Worm (Caenorhabditis elegans): ENCODE measurements around the gene F35F10.1.

F35F10.1 gene

ce11 chrV:3289267-3289666, 26.8 kb upstream of the F35F10.1 start, which contains the start of gene F35F10.6:
TSS of gene F35F10.6 (minus strand) at chrV:3289367.
- TF ChIP-seq hmbx-1 (tag; optimal IDR thresholded peaks at IDR 0.05) (no peak), ama-1 (optimal IDR thresholded peaks at IDR 0.05) (no peak), tra-4 (tag; optimal IDR thresholded peaks at IDR 0.05) (no peak), pes-1 (GFP tag; IDR thresholded peaks at IDR 0.05) (no peak), B0310.2 (tag; optimal IDR thresholded peaks at IDR 0.05) (no peak), sea-1 (GFP tag; conservative IDR thresholded peaks at IDR 0.05) (no peak), hnd-1 (tag; optimal IDR thresholded peaks at IDR 0.05) (no peak), hmg-4 (GFP tag; optimal IDR thresholded peaks at IDR 0.05) (no peak), F13C5.2 (tag; optimal IDR thresholded peaks at IDR 0.05) (no peak), ceh-13 (GFP tag; optimal IDR thresholded peaks at IDR 0.05) (no peak), ceh-36 (tag; optimal IDR thresholded peaks at IDR 0.05) (no peak), tbx-11 (GFP tag; IDR thresholded peaks at IDR 0.05) (no peak), aly-1 (tag; optimal IDR thresholded peaks at IDR 0.05) (no peak), tbx-37 (GFP tag; conservative IDR thresholded peaks at IDR 0.05) (no peak), scrt-1 (GFP tag; IDR thresholded peaks at IDR 0.05) (no peak), ets-7 (tag; optimal IDR thresholded peaks at IDR 0.05) (no peak), flt-1 (GFP tag; IDR thresholded peaks at IDR 0.05) (no peak)

- TF ChIP-seq ets-7 (tag; optimal IDR thresholded peaks at IDR 0.05) (no peak), ceh-36 (tag; optimal IDR thresholded peaks at IDR 0.05) (no peak), tbx-11 (GFP tag; IDR thresholded peaks at IDR 0.05) (no peak), hmg-4 (GFP tag; optimal IDR thresholded peaks at IDR 0.05) (no peak), hnd-1 (tag; optimal IDR thresholded peaks at IDR 0.05) (no peak), ama-1 (optimal IDR thresholded peaks at IDR 0.05) (no peak), tbx-37 (GFP tag; conservative IDR thresholded peaks at IDR 0.05) (no peak), F13C5.2 (tag; optimal IDR thresholded peaks at IDR 0.05) (no peak), scrt-1 (GFP tag; IDR thresholded peaks at IDR 0.05) (no peak), tra-4 (tag; optimal IDR thresholded peaks at IDR 0.05) (no peak), B0310.2 (tag; optimal IDR thresholded peaks at IDR 0.05) (no peak), ceh-13 (GFP tag; optimal IDR thresholded peaks at IDR 0.05) (no peak), aly-1 (tag; optimal IDR thresholded peaks at IDR 0.05) (no peak), flt-1 (GFP tag; IDR thresholded peaks at IDR 0.05) (no peak), hmbx-1 (tag; optimal IDR thresholded peaks at IDR 0.05) (no peak), pes-1 (GFP tag; IDR thresholded peaks at IDR 0.05) (no peak), sea-1 (GFP tag; conservative IDR thresholded peaks at IDR 0.05) (no peak)
Measured at ce11 chrV:3295368-3295767, 20.7 kb upstream of the F35F10.1 start.

ce11 chrV:3297764-3298163, 18.3 kb upstream of the F35F10.1 start, which contains the start of gene srx-122:
TSS of gene srx-122 (minus strand) at chrV:3297864.
- TF ChIP-seq flt-1 (GFP tag; IDR thresholded peaks at IDR 0.05), result no peak
- TF ChIP-seq scrt-1 (GFP tag; IDR thresholded peaks at IDR 0.05), result no peak
- TF ChIP-seq aly-1 (tag; optimal IDR thresholded peaks at IDR 0.05), result no peak
- no peak for TF ChIP-seq hmbx-1 (tag; optimal IDR thresholded peaks at IDR 0.05)
- no peak for TF ChIP-seq ama-1 (optimal IDR thresholded peaks at IDR 0.05)
- no peak for TF ChIP-seq B0310.2 (tag; optimal IDR thresholded peaks at IDR 0.05)
- TF ChIP-seq ceh-13 (GFP tag; optimal IDR thresholded peaks at IDR 0.05), result no peak
- TF ChIP-seq sea-1 (GFP tag; conservative IDR thresholded peaks at IDR 0.05), result no peak
- no peak for TF ChIP-seq ets-7 (tag; optimal IDR thresholded peaks at IDR 0.05)
- TF ChIP-seq tra-4 (tag; optimal IDR thresholded peaks at IDR 0.05), result no peak
- no peak for TF ChIP-seq hmg-4 (GFP tag; optimal IDR thresholded peaks at IDR 0.05)
- no peak for TF ChIP-seq ceh-36 (tag; optimal IDR thresholded peaks at IDR 0.05)
- no peak for TF ChIP-seq tbx-37 (GFP tag; conservative IDR thresholded peaks at IDR 0.05)
- no peak for TF ChIP-seq tbx-11 (GFP tag; IDR thresholded peaks at IDR 0.05)
- TF ChIP-seq pes-1 (GFP tag; IDR thresholded peaks at IDR 0.05), result no peak
- TF ChIP-seq F13C5.2 (tag; optimal IDR thresholded peaks at IDR 0.05), result no peak
- no peak for TF ChIP-seq hnd-1 (tag; optimal IDR thresholded peaks at IDR 0.05)

- TF ChIP-seq sea-1 (GFP tag; conservative IDR thresholded peaks at IDR 0.05), result no peak
- no peak for TF ChIP-seq tbx-37 (GFP tag; conservative IDR thresholded peaks at IDR 0.05)
- TF ChIP-seq tbx-11 (GFP tag; IDR thresholded peaks at IDR 0.05), result no peak
- TF ChIP-seq F13C5.2 (tag; optimal IDR thresholded peaks at IDR 0.05), result no peak
- TF ChIP-seq B0310.2 (tag; optimal IDR thresholded peaks at IDR 0.05), result no peak
- no peak for TF ChIP-seq ets-7 (tag; optimal IDR thresholded peaks at IDR 0.05)
- no peak for TF ChIP-seq scrt-1 (GFP tag; IDR thresholded peaks at IDR 0.05)
- TF ChIP-seq hmg-4 (GFP tag; optimal IDR thresholded peaks at IDR 0.05), result no peak
- TF ChIP-seq ama-1 (optimal IDR thresholded peaks at IDR 0.05), result no peak
- TF ChIP-seq ceh-36 (tag; optimal IDR thresholded peaks at IDR 0.05), result no peak
- no peak for TF ChIP-seq ceh-13 (GFP tag; optimal IDR thresholded peaks at IDR 0.05)
Measured at ce11 chrV:3299437-3299836, 16.7 kb upstream of the F35F10.1 start.

ce11 chrV:3301898-3302297, 14.2 kb upstream of the F35F10.1 start, which contains the start of gene srbc-1:
TSS of gene srbc-1 (minus strand) at chrV:3301998.
- TF ChIP-seq ama-1 (optimal IDR thresholded peaks at IDR 0.05) (no peak), scrt-1 (GFP tag; IDR thresholded peaks at IDR 0.05) (no peak), flt-1 (GFP tag; IDR thresholded peaks at IDR 0.05) (no peak), tbx-37 (GFP tag; conservative IDR thresholded peaks at IDR 0.05) (no peak), tbx-11 (GFP tag; IDR thresholded peaks at IDR 0.05) (no peak), hnd-1 (tag; optimal IDR thresholded peaks at IDR 0.05) (no peak)

- no peak for TF ChIP-seq hnd-1 (tag; optimal IDR thresholded peaks at IDR 0.05)
- no peak for TF ChIP-seq hmbx-1 (tag; optimal IDR thresholded peaks at IDR 0.05)
- no peak for TF ChIP-seq flt-1 (GFP tag; IDR thresholded peaks at IDR 0.05)
- TF ChIP-seq aly-1 (tag; optimal IDR thresholded peaks at IDR 0.05), result no peak
- TF ChIP-seq hmg-4 (GFP tag; optimal IDR thresholded peaks at IDR 0.05), result no peak
- TF ChIP-seq ets-7 (tag; optimal IDR thresholded peaks at IDR 0.05), result no peak
- TF ChIP-seq pes-1 (GFP tag; IDR thresholded peaks at IDR 0.05), result no peak
- TF ChIP-seq ceh-13 (GFP tag; optimal IDR thresholded peaks at IDR 0.05), result no peak
- no peak for TF ChIP-seq B0310.2 (tag; optimal IDR thresholded peaks at IDR 0.05)
- TF ChIP-seq tbx-11 (GFP tag; IDR thresholded peaks at IDR 0.05), result no peak
- no peak for TF ChIP-seq scrt-1 (GFP tag; IDR thresholded peaks at IDR 0.05)
- TF ChIP-seq ama-1 (optimal IDR thresholded peaks at IDR 0.05), result no peak
- TF ChIP-seq sea-1 (GFP tag; conservative IDR thresholded peaks at IDR 0.05), result no peak
Measured at ce11 chrV:3308169-3308568, 7.9 kb upstream of the F35F10.1 start, which contains the start of gene srbc-3. TSS of gene srbc-3 (plus strand) at chrV:3308469.

- TF ChIP-seq hnd-1 (tag; optimal IDR thresholded peaks at IDR 0.05), result no peak
- TF ChIP-seq ceh-13 (GFP tag; optimal IDR thresholded peaks at IDR 0.05), result no peak
- TF ChIP-seq ets-7 (tag; optimal IDR thresholded peaks at IDR 0.05), result no peak
- TF ChIP-seq pes-1 (GFP tag; IDR thresholded peaks at IDR 0.05), result no peak
- no peak for TF ChIP-seq F13C5.2 (tag; optimal IDR thresholded peaks at IDR 0.05)
- no peak for TF ChIP-seq tbx-37 (GFP tag; conservative IDR thresholded peaks at IDR 0.05)
- no peak for TF ChIP-seq scrt-1 (GFP tag; IDR thresholded peaks at IDR 0.05)
Measured at ce11 chrV:3312067-3312666, 3.9 kb upstream of the F35F10.1 start, which contains the start of gene arrd-18. TSS of gene arrd-18 (minus strand) at chrV:3312117.

All from whole organism, early embryonic.